Worm (Caenorhabditis elegans) whole organism, L3 larva: Measurements from ENCODE around the gene Y45F3A.4.

Source experiments
- R02D3.7 ChIP-seq: fragments of 150-350 bp; optimal IDR thresholded peaks from 2 replicates; lab custom pipeline; 2014; ENCODE audit warnings: missing biosample characterization, missing genetic modification characterization
- ZK546.5 ChIP-seq: sonication (generic microtip); optimal IDR thresholded peaks from 2 replicates; lab custom pipeline; 2017; ENCODE audit warnings: missing biosample characterization, missing genetic modification characterization
- ama-1 ChIP-seq: fragments of 150-350 bp; optimal IDR thresholded peaks from 2 replicates; lab custom pipeline; 2018
- ceh-16 ChIP-seq: sonication (generic microtip); optimal IDR thresholded peaks from 2 replicates; lab custom pipeline; 2017; ENCODE audit warnings: missing biosample characterization, missing genetic modification characterization
- ceh-9 ChIP-seq: sonication (generic microtip); optimal IDR thresholded peaks from 2 replicates; lab custom pipeline; 2018; ENCODE audit warnings: missing biosample characterization, missing genetic modification characterization
- daf-12 ChIP-seq: fragments of 150-350 bp; optimal IDR thresholded peaks from 2 replicates; lab custom pipeline; 2014; ENCODE audit warnings: missing biosample characterization, missing genetic modification reagents, missing genetic modification characterization
- egl-27 ChIP-seq: sonication (generic microtip); optimal IDR thresholded peaks from 4 replicates; lab custom pipeline; 2017; ENCODE audit warnings: missing biosample characterization, missing genetic modification reagents, missing genetic modification characterization
- egl-5 ChIP-seq: fragments of 150-350 bp; optimal IDR thresholded peaks from 2 replicates; lab custom pipeline; 2017; ENCODE audit warnings: missing biosample characterization, missing genetic modification reagents, missing genetic modification characterization, inconsistent platforms
- elt-2 ChIP-seq: sonication (generic microtip); optimal IDR thresholded peaks from 2 replicates; lab custom pipeline; 2016; ENCODE audit warnings: missing genetic modification reagents, mild to moderate bottlenecking, missing genetic modification characterization, missing compliant biosample characterization
- elt-3 ChIP-seq, 3 experiments: fragments of 150-350 bp in 1 of 3; sonication (generic microtip) in 2 of 3; optimal IDR thresholded peaks; 2 replicates in 2 of 3; 4 replicates in 1 of 3; lab custom pipeline; 2014 to 2017; ENCODE audit warnings: missing biosample characterization in 3 of 3, missing genetic modification characterization in 3 of 3
- fkh-10 ChIP-seq: sonication (generic microtip); optimal IDR thresholded peaks from 2 replicates; lab custom pipeline; 2017; ENCODE audit warnings: missing biosample characterization, missing genetic modification reagents, missing genetic modification characterization
- fos-1 ChIP-seq: fragments of 150-350 bp; optimal IDR thresholded peaks from 2 replicates; lab custom pipeline; 2014; ENCODE audit warnings: missing biosample characterization, missing genetic modification characterization
- hmg-11 ChIP-seq: sonication (generic microtip); optimal IDR thresholded peaks from 2 replicates; lab custom pipeline; 2016; ENCODE audit warnings: missing genetic modification characterization, missing compliant biosample characterization
- jun-1 ChIP-seq: fragments of 150-350 bp; optimal IDR thresholded peaks from 2 replicates; lab custom pipeline; 2014; ENCODE audit warnings: missing biosample characterization, missing genetic modification reagents, missing genetic modification characterization
- lsy-12 ChIP-seq: sonication (generic microtip); optimal IDR thresholded peaks from 2 replicates; lab custom pipeline; 2016; ENCODE audit warnings: mild to moderate bottlenecking, missing genetic modification characterization, missing compliant biosample characterization
- mdl-1 ChIP-seq: fragments of 150-350 bp; optimal IDR thresholded peaks from 2 replicates; lab custom pipeline; 2014; ENCODE audit warnings: missing biosample characterization, missing genetic modification characterization
- nfya-1 ChIP-seq: sonication (generic microtip); optimal IDR thresholded peaks from 2 replicates; lab custom pipeline; 2017; ENCODE audit warnings: missing genetic modification characterization, mild to moderate bottlenecking, missing compliant biosample characterization, antibody characterized with exemption, moderate library complexity; ENCODE audit not compliant: insufficient read depth
- nhr-237 ChIP-seq: fragments of 150-350 bp; optimal IDR thresholded peaks from 2 replicates; lab custom pipeline; 2014; ENCODE audit warnings: missing biosample characterization, missing genetic modification characterization
- nhr-25 ChIP-seq: sonication (generic microtip); optimal IDR thresholded peaks from 2 replicates; lab custom pipeline; 2017; ENCODE audit warnings: missing biosample characterization, missing genetic modification characterization
- nhr-43 ChIP-seq: sonication (generic microtip); optimal IDR thresholded peaks from 2 replicates; lab custom pipeline; 2016; ENCODE audit warnings: mild to moderate bottlenecking, missing genetic modification characterization, missing compliant biosample characterization; ENCODE audit not compliant: poor library complexity, severe bottlenecking
- nhr-67 ChIP-seq: fragments of 150-350 bp; optimal IDR thresholded peaks from 2 replicates; lab custom pipeline; 2014; ENCODE audit warnings: missing biosample characterization, missing genetic modification characterization
- nhr-76 ChIP-seq: fragments of 150-350 bp; sonication (generic microtip); optimal IDR thresholded peaks from 5 replicates; lab custom pipeline; 2014; ENCODE audit warnings: missing biosample characterization, missing genetic modification characterization
- nhr-77 ChIP-seq: fragments of 150-350 bp; optimal IDR thresholded peaks from 2 replicates; lab custom pipeline; 2014; ENCODE audit warnings: missing biosample characterization, missing genetic modification characterization
- pha-4 ChIP-seq: fragments of 150-350 bp; optimal IDR thresholded peaks from 2 replicates; lab custom pipeline; 2014; ENCODE audit warnings: missing biosample characterization, missing genetic modification reagents, missing genetic modification characterization
- pqm-1 ChIP-seq: fragments of 150-350 bp; optimal IDR thresholded peaks from 2 replicates; lab custom pipeline; 2017; ENCODE audit warnings: missing biosample characterization, missing genetic modification characterization, inconsistent platforms
- sea-2 ChIP-seq: fragments of 150-350 bp; sonication (generic microtip); optimal IDR thresholded peaks from 4 replicates; lab custom pipeline; 2014; ENCODE audit warnings: missing biosample characterization, missing genetic modification reagents, missing genetic modification characterization
- snpc-4 ChIP-seq: fragments of 150-350 bp; optimal IDR thresholded peaks from 2 replicates; lab custom pipeline; 2014; ENCODE audit warnings: missing biosample characterization, missing genetic modification characterization
- tbx-2 ChIP-seq: sonication (generic microtip); optimal IDR thresholded peaks from 2 replicates; lab custom pipeline; 2016; ENCODE audit warnings: mild to moderate bottlenecking, missing genetic modification characterization, missing compliant biosample characterization
- zag-1 ChIP-seq: fragments of 150-350 bp; optimal IDR thresholded peaks from 2 replicates; lab custom pipeline; 2014; ENCODE audit warnings: missing biosample characterization, missing genetic modification characterization
- ztf-11 ChIP-seq: fragments of 150-350 bp; optimal IDR thresholded peaks from 2 replicates; lab custom pipeline; 2014; ENCODE audit warnings: missing biosample characterization, missing genetic modification characterization
- ztf-4 ChIP-seq: fragments of 150-350 bp; optimal IDR thresholded peaks from 2 replicates; lab custom pipeline; 2014; ENCODE audit warnings: missing biosample characterization, missing genetic modification characterization

Y45F3A.4 gene

ce11 chrIII:10599699-10600098, 24.5 kb upstream of the Y45F3A.4 start (continued):
- TF ChIP-seq elt-2 (tag; lab: Kevin White, UChicago) (peak; percentile 39), nhr-237 (no peak), egl-5 (no peak), lsy-12 (no peak)

- TF ChIP-seq hmg-11 (tag; lab: Kevin White, UChicago) (no peak), ztf-4 (no peak), snpc-4 (no peak), ama-1 (peak; percentile 32), egl-5 (no peak), mdl-1 (tag; lab: Kevin White, UChicago) (no peak), nhr-237 (no peak)
Observed at ce11 chrIII:10596387-10596786, 21.2 kb upstream of the Y45F3A.4 start, which contains the start of gene Y39A1A.3. TSS of gene Y39A1A.3 (minus strand) at chrIII:10596487.

ce11 chrIII:10595066-10595465, 19.8 kb upstream of the Y45F3A.4 start, which contains the start of gene Y45F3A.9:
TSS of gene Y45F3A.9 (minus strand) at chrIII:10595166.
- TF ChIP-seq elt-2 (tag; lab: Kevin White, UChicago) (no peak), zag-1 (tag; lab: Kevin White, UChicago) (no peak), nhr-77 (tag; lab: Kevin White, UChicago) (no peak), ceh-16 (tag; lab: Kevin White, UChicago) (no peak), ceh-9 (tag; lab: Kevin White, UChicago) (no peak), ztf-4 (no peak), fos-1 (tag; lab: Kevin White, UChicago) (no peak), R02D3.7 (tag; lab: Kevin White, UChicago) (no peak), tbx-2 (tag; lab: Kevin White, UChicago) (no peak), sea-2 (GFP tag; lab: Kevin White, UChicago) (no peak), egl-27 (no peak), ztf-11 (no peak), jun-1 (no peak), nhr-67 (tag; lab: Kevin White, UChicago) (no peak)

- TF ChIP-seq mdl-1 (tag; lab: Kevin White, UChicago) (no peak), nhr-76 (tag; lab: Kevin White, UChicago) (no peak), nhr-67 (tag; lab: Kevin White, UChicago) (no peak), elt-3 (tag; optimal IDR thresholded peaks at IDR 0.05; lab: Kevin White, UChicago) (no peak), ceh-9 (tag; lab: Kevin White, UChicago) (no peak), ztf-4 (no peak), fos-1 (tag; lab: Kevin White, UChicago) (no peak), ceh-16 (tag; lab: Kevin White, UChicago) (no peak), ZK546.5 (tag; lab: Kevin White, UChicago) (no peak), nhr-43 (tag; lab: Kevin White, UChicago) (no peak), nfya-1 (tag; lab: Kevin White, UChicago) (no peak), lsy-12 (no peak), nhr-237 (no peak), daf-12 (no peak), egl-27 (no peak)
Observed at ce11 chrIII:10592729-10593128, 17.5 kb upstream of the Y45F3A.4 start, which contains the start of gene Y45F3A.8. TSS of gene Y45F3A.8 (minus strand) at chrIII:10592829.

- TF ChIP-seq zag-1 (tag; lab: Kevin White, UChicago) (no peak), elt-3 (tag; optimal IDR thresholded peaks at IDR 0.05; lab: Kevin White, UChicago) (no peak), nhr-25 (tag; lab: Kevin White, UChicago) (no peak), fkh-10 (GFP tag; lab: Kevin White, UChicago) (no peak)
Observed at ce11 chrIII:10592074-10592473, 16.9 kb upstream of the Y45F3A.4 start.

ce11 chrIII:10586243-10586642, 11.0 kb upstream of the Y45F3A.4 start, which contains the start of gene Y45F3A.5:
TSS of gene Y45F3A.5 (minus strand) at chrIII:10586343.
- TF ChIP-seq daf-12 (no peak), zag-1 (tag; lab: Kevin White, UChicago) (no peak), ama-1 (no peak), snpc-4 (no peak), ztf-11 (no peak), nhr-43 (tag; lab: Kevin White, UChicago) (no peak), pqm-1 (tag; lab: Kevin White, UChicago) (no peak), pha-4 (tag; lab: Kevin White, UChicago) (no peak)
